Fruit fly (Drosophila melanogaster) whole organism, embryonic: ENCODE results near the gene Noa36.
A peak's percentile ranks its signal among the peaks of the same experiment; 100 is the strongest.

Experiments used
- Abd-B ChIP-seq: fragments of 200-800 bp; sonication (Bioruptor generic); optimal IDR thresholded peaks from 2 replicates; lab custom pipeline; 2018; ENCODE audit warnings: missing biosample characterization, mild to moderate bottlenecking, missing genetic modification characterization, moderate library complexity
- Atf6 ChIP-seq: fragments of 200-800 bp; sonication (Bioruptor generic); IDR thresholded peaks from 2 replicates; pipeline ENCODE4 v1.3.6; 2022; ENCODE audit warnings: missing biosample characterization, missing genetic modification characterization
- BtbVII ChIP-seq: fragments of 200-800 bp; sonication (Bioruptor generic); optimal IDR thresholded peaks from 3 replicates; lab custom pipeline; 2017; ENCODE audit warnings: missing biosample characterization, mild to moderate bottlenecking, missing genetic modification characterization
- CG11085 ChIP-seq: fragments of 200-800 bp; sonication (Bioruptor generic); IDR thresholded peaks from 2 replicates; pipeline ENCODE4 v1.3.6; 2022; ENCODE audit warnings: missing biosample characterization, missing genetic modification characterization
- CG11247 ChIP-seq: fragments of 200-800 bp; sonication (Bioruptor generic); IDR thresholded peaks from 2 replicates; pipeline ENCODE4 v1.3.6; 2022; ENCODE audit warnings: missing biosample characterization, missing genetic modification characterization
- CG11723 ChIP-seq: fragments of 200-800 bp; sonication (Bioruptor generic); optimal IDR thresholded peaks from 2 replicates; lab custom pipeline; 2017; ENCODE audit warnings: missing biosample characterization, mild to moderate bottlenecking, missing genetic modification characterization
- CG12744 ChIP-seq: fragments of 200-800 bp; sonication (Bioruptor generic); optimal IDR thresholded peaks from 2 replicates; lab custom pipeline; 2016; ENCODE audit warnings: missing biosample characterization, missing genetic modification characterization
- CG12769 ChIP-seq: fragments of 200-800 bp; sonication (Bioruptor generic); optimal IDR thresholded peaks from 2 replicates; lab custom pipeline; 2019; ENCODE audit warnings: missing biosample characterization, mild to moderate bottlenecking, missing genetic modification characterization, moderate library complexity
- CG14014 ChIP-seq: fragments of 200-800 bp; sonication (Bioruptor generic); IDR thresholded peaks from 2 replicates; pipeline ENCODE4 v1.3.6; 2022; ENCODE audit warnings: missing biosample characterization, missing genetic modification characterization
- CG15479 ChIP-seq: fragments of 200-800 bp; sonication (Bioruptor generic); optimal IDR thresholded peaks from 3 replicates; lab custom pipeline; 2019; ENCODE audit warnings: missing biosample characterization, mild to moderate bottlenecking, missing genetic modification characterization, moderate library complexity
- CG15514 ChIP-seq: fragments of 200-800 bp; sonication (Bioruptor generic); optimal IDR thresholded peaks from 3 replicates; lab custom pipeline; 2017; ENCODE audit warnings: missing biosample characterization, missing genetic modification characterization, mild to moderate bottlenecking, moderate library complexity, missing genetic modification reagents
- CG30431 ChIP-seq: fragments of 200-800 bp; sonication (Bioruptor generic); optimal IDR thresholded peaks from 2 replicates; lab custom pipeline; 2017; ENCODE audit warnings: missing biosample characterization, missing genetic modification characterization
- CG32532 ChIP-seq: fragments of 200-800 bp; sonication (Bioruptor generic); IDR thresholded peaks from 2 replicates; pipeline ENCODE4 v1.3.6; 2022; ENCODE audit warnings: missing biosample characterization, missing genetic modification characterization
- CG33213 ChIP-seq: fragments of 200-800 bp; sonication (Bioruptor generic); optimal IDR thresholded peaks from 3 replicates; lab custom pipeline; 2016; ENCODE audit warnings: missing biosample characterization, missing genetic modification characterization
- CG3995 ChIP-seq: fragments of 200-800 bp; sonication (Bioruptor generic); optimal IDR thresholded peaks from 3 replicates; lab custom pipeline; 2016; ENCODE audit warnings: missing biosample characterization, missing genetic modification characterization
- CG6683 ChIP-seq: fragments of 200-800 bp; sonication (Bioruptor generic); optimal IDR thresholded peaks from 2 replicates; lab custom pipeline; 2017; ENCODE audit warnings: missing biosample characterization, mild to moderate bottlenecking, missing genetic modification characterization, missing genetic modification reagents
- CG6689 ChIP-seq: fragments of 200-800 bp; sonication (Bioruptor generic); IDR thresholded peaks from 2 replicates; pipeline ENCODE4 v1.3.6; 2022; ENCODE audit warnings: missing biosample characterization, missing genetic modification characterization
- CG6765 ChIP-seq: fragments of 200-800 bp; sonication (Bioruptor generic); optimal IDR thresholded peaks from 3 replicates; lab custom pipeline; 2017; ENCODE audit warnings: missing biosample characterization, mild to moderate bottlenecking, missing genetic modification characterization
- CHES-1-like ChIP-seq: fragments of 200-800 bp; sonication (Bioruptor generic); optimal IDR thresholded peaks from 2 replicates; lab custom pipeline; 2016; ENCODE audit warnings: missing biosample characterization, missing genetic modification characterization
- Camta ChIP-seq: fragments of 200-800 bp; sonication (Bioruptor generic); optimal IDR thresholded peaks from 2 replicates; lab custom pipeline; 2016; ENCODE audit warnings: missing biosample characterization, missing genetic modification characterization
- D19A ChIP-seq: fragments of 200-800 bp; optimal IDR thresholded peaks from 3 replicates; lab custom pipeline; 2019; ENCODE audit warnings: missing biosample characterization, mild to moderate bottlenecking, missing genetic modification characterization, moderate library complexity
- Dbx ChIP-seq: fragments of 200-800 bp; sonication (Bioruptor generic); IDR thresholded peaks from 3 replicates; pipeline ENCODE4 v1.3.6; 2022; ENCODE audit warnings: missing biosample characterization, missing genetic modification characterization
- Dll ChIP-seq: fragments of 200-800 bp; sonication (Bioruptor generic); IDR thresholded peaks from 4 replicates; pipeline ENCODE4 v1.3.6; 2022; ENCODE audit warnings: missing biosample characterization, missing genetic modification characterization; ENCODE audit not compliant: partially characterized antibody
- Dp ChIP-seq: fragments of 200-800 bp; sonication (Bioruptor generic); optimal IDR thresholded peaks from 2 replicates; lab custom pipeline; 2018; ENCODE audit warnings: missing biosample characterization, mild to moderate bottlenecking, missing genetic modification characterization, moderate library complexity
- Fer3 ChIP-seq: fragments of 200-800 bp; sonication (Bioruptor generic); optimal IDR thresholded peaks from 2 replicates; lab custom pipeline; 2018; ENCODE audit warnings: missing biosample characterization, mild to moderate bottlenecking, missing genetic modification characterization, moderate library complexity
- HmgZ ChIP-seq: fragments of 200-800 bp; sonication (Bioruptor generic); optimal IDR thresholded peaks from 2 replicates; lab custom pipeline; 2018; ENCODE audit warnings: missing biosample characterization, mild to moderate bottlenecking, missing genetic modification characterization
- Lhr ChIP-seq: fragments of 200-800 bp; sonication (Bioruptor generic); optimal IDR thresholded peaks from 3 replicates; lab custom pipeline; 2017; ENCODE audit warnings: mild to moderate bottlenecking, missing biosample characterization, missing genetic modification reagents, missing genetic modification characterization
- Lim3 ChIP-seq: fragments of 200-800 bp; sonication (Bioruptor generic); IDR thresholded peaks from 2 replicates; pipeline ENCODE4 v1.3.6; 2022; ENCODE audit warnings: missing biosample characterization, missing genetic modification characterization
- Lpt ChIP-seq: fragments of >200 bp; optimal IDR thresholded peaks from 2 replicates; lab custom pipeline; 2018; ENCODE audit warnings: missing biosample characterization, missing genetic modification characterization
- Mrtf ChIP-seq: fragments of 200-800 bp; sonication (Bioruptor generic); IDR thresholded peaks from 3 replicates; pipeline ENCODE4 v1.3.6; 2022; ENCODE audit warnings: missing biosample characterization, missing genetic modification characterization
- Nf-YB ChIP-seq: fragments of 200-800 bp; sonication (Bioruptor generic); optimal IDR thresholded peaks from 3 replicates; lab custom pipeline; 2019; ENCODE audit warnings: missing biosample characterization, mild to moderate bottlenecking, missing genetic modification characterization, moderate library complexity
- Opbp ChIP-seq: fragments of 200-800 bp; sonication (Bioruptor generic); IDR thresholded peaks from 3 replicates; pipeline ENCODE4 v1.3.6; 2022; ENCODE audit warnings: missing biosample characterization, missing genetic modification characterization; ENCODE audit not compliant: partially characterized antibody
- Poxn ChIP-seq: fragments of 200-800 bp; sonication (Bioruptor generic); IDR thresholded peaks from 2 replicates; pipeline ENCODE4 v1.3.6; 2022; ENCODE audit warnings: missing biosample characterization, missing genetic modification characterization
- ato ChIP-seq: fragments of 200-800 bp; sonication (Bioruptor generic); IDR thresholded peaks from 2 replicates; pipeline ENCODE4 v1.3.6; 2022; ENCODE audit warnings: missing biosample characterization, missing genetic modification characterization; ENCODE audit not compliant: partially characterized antibody
- chif ChIP-seq, 2 experiments: fragments of 200-800 bp; sonication (Bioruptor generic); optimal IDR thresholded peaks; 3 replicates each; lab custom pipeline; 2016; ENCODE audit warnings: missing biosample characterization in 2 of 2, missing genetic modification characterization in 2 of 2
- crc ChIP-seq: fragments of 200-800 bp; sonication (Bioruptor generic); optimal IDR thresholded peaks from 2 replicates; lab custom pipeline; 2016; ENCODE audit warnings: missing biosample characterization, missing genetic modification characterization
- crol ChIP-seq: fragments of 200-800 bp; sonication (Bioruptor generic); IDR thresholded peaks from 2 replicates; pipeline ENCODE4 v1.3.6; 2022; ENCODE audit warnings: missing biosample characterization, missing genetic modification characterization
- esg ChIP-seq: fragments of 200-800 bp; sonication (Bioruptor generic); conservative IDR thresholded peaks from 2 replicates; pipeline ENCODE4 v1.3.6; 2022; ENCODE audit warnings: missing biosample characterization, missing genetic modification characterization
- exex ChIP-seq: fragments of 200-800 bp; sonication (Bioruptor generic); optimal IDR thresholded peaks from 4 replicates; lab custom pipeline; 2018; ENCODE audit warnings: missing biosample characterization, mild to moderate bottlenecking, missing genetic modification characterization, moderate library complexity
- gcm2 ChIP-seq: fragments of 200-800 bp; sonication (Bioruptor generic); optimal IDR thresholded peaks from 2 replicates; lab custom pipeline; 2016; ENCODE audit warnings: missing biosample characterization, missing genetic modification characterization
- gro ChIP-seq: fragments of 200-800 bp; sonication (Bioruptor generic); optimal IDR thresholded peaks from 2 replicates; lab custom pipeline; 2016; ENCODE audit warnings: missing biosample characterization, missing genetic modification characterization
- gt ChIP-seq: fragments of 200-800 bp; sonication (Bioruptor generic); IDR thresholded peaks from 2 replicates; pipeline ENCODE4 v1.3.6; 2022; ENCODE audit warnings: missing biosample characterization, missing genetic modification characterization
- knrl ChIP-seq: fragments of 200-800 bp; sonication (Bioruptor generic); IDR thresholded peaks from 3 replicates; pipeline ENCODE4 v1.3.6; 2022; ENCODE audit warnings: missing biosample characterization, missing genetic modification characterization; ENCODE audit not compliant: partially characterized antibody
- lab ChIP-seq: fragments of 200-800 bp; sonication (Bioruptor generic); optimal IDR thresholded peaks from 3 replicates; lab custom pipeline; 2017; ENCODE audit warnings: missing biosample characterization, missing genetic modification characterization, mild to moderate bottlenecking, moderate library complexity, missing genetic modification reagents
- luna ChIP-seq: fragments of 200-800 bp; sonication (Bioruptor generic); optimal IDR thresholded peaks from 2 replicates; lab custom pipeline; 2016; ENCODE audit warnings: missing biosample characterization, missing genetic modification characterization
- nom ChIP-seq: fragments of 200-800 bp; sonication (Bioruptor generic); optimal IDR thresholded peaks from 2 replicates; lab custom pipeline; 2017; ENCODE audit warnings: missing biosample characterization, missing genetic modification characterization, mild to moderate bottlenecking, moderate library complexity, missing genetic modification reagents
- p53 ChIP-seq: fragments of 200-800 bp; sonication (Bioruptor generic); optimal IDR thresholded peaks from 2 replicates; lab custom pipeline; 2016; ENCODE audit warnings: missing biosample characterization, missing genetic modification characterization
- ttk ChIP-seq: fragments of 200-800 bp; sonication (Bioruptor generic); IDR thresholded peaks from 2 replicates; pipeline ENCODE4 v2.1.2; 2022; ENCODE audit warnings: missing biosample characterization, missing genetic modification characterization
- unc-4 ChIP-seq: fragments of 200-800 bp; sonication (Bioruptor generic); IDR thresholded peaks from 2 replicates; pipeline ENCODE4 v1.3.6; 2022; ENCODE audit warnings: missing biosample characterization, missing genetic modification characterization; ENCODE audit not compliant: partially characterized antibody
- unpg ChIP-seq: fragments of 200-800 bp; sonication (Bioruptor generic); optimal IDR thresholded peaks from 3 replicates; lab custom pipeline; 2018; ENCODE audit warnings: missing biosample characterization, mild to moderate bottlenecking, missing genetic modification characterization, moderate library complexity
- zen ChIP-seq: fragments of 200-800 bp; sonication (Bioruptor generic); optimal IDR thresholded peaks from 3 replicates; lab custom pipeline; 2018; ENCODE audit warnings: missing biosample characterization, mild to moderate bottlenecking, missing genetic modification characterization, moderate library complexity

Gene Noa36

DNA sequence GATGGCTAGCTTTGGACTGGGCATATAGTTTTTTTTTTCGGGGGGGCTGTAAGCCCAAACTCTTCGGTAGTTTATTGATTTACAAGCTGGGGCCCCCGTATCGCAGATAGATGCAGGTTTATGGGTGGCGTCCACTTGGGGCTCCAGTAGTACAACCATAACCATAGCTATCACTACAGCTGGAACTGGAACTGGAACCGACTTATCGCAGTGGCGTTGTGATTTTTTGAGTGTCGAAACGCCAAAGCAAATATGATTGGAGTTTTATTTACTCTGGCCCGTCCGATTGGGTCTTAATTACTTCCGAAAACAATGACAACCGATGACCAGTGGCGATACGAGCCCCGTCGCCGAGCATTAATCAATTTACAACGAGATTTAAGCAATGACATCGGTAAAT lies 8.6 kb downstream of the Noa36 start:
- TF ChIP-seq Poxn, result no peak
- TF ChIP-seq HmgZ (tag; lab: Kevin White, UChicago), result peak; percentile 50
- no peak for TF ChIP-seq Mrtf
- no peak for TF ChIP-seq Dll (GFP tag; lab: Robert Waterston, UW)
- TF ChIP-seq unpg (GFP tag; lab: Kevin White, UChicago), result peak; percentile 53
- peak; percentile 45 for TF ChIP-seq CG33213 (GFP tag; lab: Kevin White, UChicago)
- TF ChIP-seq CG30431 (GFP tag; lab: Kevin White, UChicago), result no peak
- TF ChIP-seq crc (GFP tag; lab: Kevin White, UChicago), result no peak
- TF ChIP-seq knrl (GFP tag; lab: Robert Waterston, UW), result no peak
- TF ChIP-seq CG11723 (GFP tag; lab: Kevin White, UChicago), result peak; percentile 27
- TF ChIP-seq CG11247, result peak; percentile 46; the same call in 1 of the 2 replicates
- no peak for TF ChIP-seq CG15479 (GFP tag; lab: Kevin White, UChicago)
- TF ChIP-seq Camta, result peak; percentile 12
- TF ChIP-seq CG14014, result no peak
- peak; percentile 53; the same call in 1 of the 2 replicates for TF ChIP-seq Lim3
- no peak for TF ChIP-seq Dp (GFP tag; lab: Kevin White, UChicago)
- TF ChIP-seq CG3995, result no peak
- TF ChIP-seq Abd-B (GFP tag; lab: Kevin White, UChicago), result no peak
- peak; percentile 31 for TF ChIP-seq CG32532 (GFP tag; lab: Robert Waterston, UW)
- no peak for TF ChIP-seq CHES-1-like (GFP tag; lab: Kevin White, UChicago)
- TF ChIP-seq exex, result peak; percentile 92
- peak; percentile 29 for TF ChIP-seq CG12769 (tag; lab: Kevin White, UChicago)
- no peak for TF ChIP-seq Lhr (GFP tag; lab: Kevin White, UChicago)
- TF ChIP-seq CG11085 (GFP tag; lab: Robert Waterston, UW), result no peak
- TF ChIP-seq unc-4 (GFP tag; lab: Robert Waterston, UW), result no peak
- no peak for TF ChIP-seq crol (GFP tag; lab: Robert Waterston, UW)
- TF ChIP-seq Opbp (GFP tag; lab: Robert Waterston, UW), result no peak
- peak; percentile 92 for TF ChIP-seq CG15514 (GFP tag; lab: Kevin White, UChicago)
- peak; percentile 44 for TF ChIP-seq Nf-YB (GFP tag; lab: Kevin White, UChicago)
- TF ChIP-seq Atf6 (GFP tag; lab: Robert Waterston, UW), result 0 out of 2 replicates have a peak, but pooled peaks have one; percentile 31
- TF ChIP-seq esg (GFP tag; lab: Robert Waterston, UW), result no peak
- no peak for TF ChIP-seq gt (GFP tag; lab: Robert Waterston, UW)
- peak; percentile 17 for TF ChIP-seq D19A (tag; lab: Kevin White, UChicago)
- TF ChIP-seq p53 (GFP tag; lab: Kevin White, UChicago), result no peak
- TF ChIP-seq Lpt (GFP tag; lab: Kevin White, UChicago), result no peak
- no peak for TF ChIP-seq CG6683
- TF ChIP-seq zen (tag; lab: Kevin White, UChicago), result no peak
- TF ChIP-seq CG6689 (GFP tag; lab: Robert Waterston, UW), result 0 out of 2 replicates have a peak, but pooled peaks have one; percentile 21
- no peak for TF ChIP-seq CG12744 (GFP tag; lab: Kevin White, UChicago)
- TF ChIP-seq nom, result no peak
- TF ChIP-seq gcm2, result no peak
- TF ChIP-seq gro (GFP tag; lab: Kevin White, UChicago), result no peak
- TF ChIP-seq chif (GFP tag; optimal IDR thresholded peaks at IDR 0.05; lab: Kevin White, UChicago), result peak in 1 of 2 experiments; percentile 11
- no peak for TF ChIP-seq ttk (GFP tag; lab: Robert Waterston, UW)
- no peak for TF ChIP-seq luna
- peak; percentile 28 for TF ChIP-seq Fer3 (tag; lab: Kevin White, UChicago)
- TF ChIP-seq CG6765 (GFP tag; lab: Kevin White, UChicago), result no peak
- no peak for TF ChIP-seq ato (GFP tag; lab: Robert Waterston, UW)
- peak; percentile 72 for TF ChIP-seq lab (GFP tag; lab: Kevin White, UChicago)
- peak; percentile 18 for TF ChIP-seq BtbVII (GFP tag; lab: Kevin White, UChicago)
- TF ChIP-seq Dbx (GFP tag; lab: Robert Waterston, UW), result no peak
